Worm (Caenorhabditis elegans) whole organism, L1 larva: ENCODE results near the gene dmsr-6.

Experiments
- C04F5.9 ChIP-seq: sonication (generic microtip); optimal IDR thresholded peaks from 2 replicates; lab custom pipeline; 2016; ENCODE audit warnings: missing genetic modification characterization, missing compliant biosample characterization
- alr-1 ChIP-seq: fragments of 200-800 bp; sonication (Bioruptor generic); optimal IDR thresholded peaks from 2 replicates; lab custom pipeline; 2018; ENCODE audit warnings: borderline replicate concordance, mild to moderate bottlenecking, missing genetic modification characterization, missing compliant biosample characterization
- ama-1 ChIP-seq: fragments of 150-350 bp; optimal IDR thresholded peaks from 2 replicates; lab custom pipeline; 2014
- ceh-8 ChIP-seq: fragments of 200-800 bp; sonication (Bioruptor generic); optimal IDR thresholded peaks from 2 replicates; lab custom pipeline; 2018; ENCODE audit warnings: mild to moderate bottlenecking, missing genetic modification characterization, moderate library complexity, missing compliant biosample characterization
- dsc-1 ChIP-seq: sonication (generic microtip); optimal IDR thresholded peaks from 2 replicates; lab custom pipeline; 2016; ENCODE audit warnings: mild to moderate bottlenecking, missing genetic modification characterization, missing compliant biosample characterization
- lin-13 ChIP-seq: fragments of 150-350 bp; optimal IDR thresholded peaks from 2 replicates; lab custom pipeline; 2014; ENCODE audit warnings: missing biosample characterization, missing genetic modification reagents, missing genetic modification characterization
- nhr-237 ChIP-seq: fragments of 150-350 bp; optimal IDR thresholded peaks from 2 replicates; lab custom pipeline; 2014; ENCODE audit warnings: missing biosample characterization, missing genetic modification characterization
- swsn-7 ChIP-seq: sonication (generic microtip); optimal IDR thresholded peaks from 2 replicates; lab custom pipeline; 2016; ENCODE audit warnings: missing genetic modification characterization, missing compliant biosample characterization
- tbx-2 ChIP-seq: sonication (generic microtip); optimal IDR thresholded peaks from 2 replicates; lab custom pipeline; 2016; ENCODE audit warnings: missing genetic modification characterization, missing compliant biosample characterization
- unc-130 ChIP-seq: fragments of 150-350 bp; optimal IDR thresholded peaks from 2 replicates; lab custom pipeline; 2017; ENCODE audit warnings: missing biosample characterization, missing genetic modification characterization, inconsistent platforms
- ztf-11 ChIP-seq, 2 experiments: sonication (generic microtip); optimal IDR thresholded peaks; 2 replicates each; lab custom pipeline; 2016 to 2017; ENCODE audit warnings: missing genetic modification characterization in 2 of 2, missing biosample characterization in 1 of 2, missing compliant biosample characterization in 1 of 2

DNA sequence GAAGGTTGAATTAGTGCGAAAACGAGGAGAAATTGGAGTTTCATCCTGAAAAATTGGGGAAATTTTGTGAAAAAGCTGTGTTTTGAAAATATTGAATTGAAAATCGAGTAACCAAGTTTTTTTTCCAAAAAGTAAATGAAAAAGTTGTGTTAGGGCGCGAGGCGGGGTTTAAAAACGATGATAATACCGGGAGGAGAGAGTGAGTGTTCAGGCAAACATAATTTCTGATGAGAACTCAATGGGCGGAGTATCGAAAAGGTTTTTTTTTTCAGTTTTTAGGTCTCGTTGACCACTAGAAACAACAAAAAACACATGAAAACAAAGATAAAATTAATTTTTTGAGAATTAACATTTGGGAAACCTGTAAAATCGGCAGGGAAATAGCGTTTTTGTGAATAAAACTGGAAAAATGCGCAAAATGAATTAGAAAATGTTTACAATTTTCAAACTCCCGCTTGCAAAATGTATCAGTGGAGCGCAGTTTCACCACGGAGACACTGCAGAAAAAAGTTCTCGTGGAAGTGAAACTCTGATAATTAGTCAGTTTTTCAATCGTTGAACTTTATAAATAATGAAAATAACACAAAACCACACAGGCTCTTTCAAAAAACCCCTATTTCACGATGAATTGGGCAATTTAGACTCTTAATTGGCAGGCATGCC, 24.3 kb downstream of the dmsr-6 start, which contains the start of gene C13B4.1:
- no peak for TF ChIP-seq C04F5.9 (tag; lab: Kevin White, UChicago)
- no peak for TF ChIP-seq lin-13
- no peak for TF ChIP-seq tbx-2
- no peak for TF ChIP-seq nhr-237 (tag; lab: Kevin White, UChicago)
- TF ChIP-seq ceh-8 (GFP tag; lab: Kevin White, UChicago) = no peak
- TF ChIP-seq swsn-7 (tag; lab: Kevin White, UChicago) = no peak
- no peak for TF ChIP-seq ama-1 (lab: Kevin White, UChicago)
- TF ChIP-seq alr-1 (tag; lab: Kevin White, UChicago) = no peak
- no peak for TF ChIP-seq unc-130 (tag; lab: Kevin White, UChicago)
- no peak for TF ChIP-seq ztf-11 (tag; optimal IDR thresholded peaks at IDR 0.05; lab: Kevin White, UChicago)
- no peak for TF ChIP-seq dsc-1 (tag; lab: Kevin White, UChicago)
